Fruit fly (Drosophila melanogaster) whole organism, embryonic: ENCODE measurements around the gene BuGZ.

Experiments used
- Asciz ChIP-seq: fragments of 200-800 bp; sonication (Bioruptor generic); optimal IDR thresholded peaks from 2 replicates; lab custom pipeline; 2017; ENCODE audit warnings: missing biosample characterization, mild to moderate bottlenecking, missing genetic modification characterization, missing genetic modification reagents
- Blimp-1 ChIP-seq: fragments of 200-800 bp; sonication (Bioruptor generic); optimal IDR thresholded peaks from 3 replicates; lab custom pipeline; 2018; ENCODE audit warnings: missing biosample characterization, missing genetic modification characterization, mild to moderate bottlenecking, moderate library complexity, missing genetic modification reagents
- CG11247 ChIP-seq: fragments of 200-800 bp; sonication (Bioruptor generic); IDR thresholded peaks from 2 replicates; pipeline ENCODE4 v1.3.6; 2022; ENCODE audit warnings: missing biosample characterization, missing genetic modification characterization
- CG12391 ChIP-seq: fragments of 200-800 bp; sonication (Bioruptor generic); optimal IDR thresholded peaks from 3 replicates; lab custom pipeline; 2018; ENCODE audit warnings: missing biosample characterization, mild to moderate bottlenecking, missing genetic modification characterization, moderate library complexity
- CG13894 ChIP-seq: fragments of 200-800 bp; sonication (Bioruptor generic); optimal IDR thresholded peaks from 3 replicates; lab custom pipeline; 2018; ENCODE audit warnings: missing biosample characterization, mild to moderate bottlenecking, missing genetic modification characterization, moderate library complexity
- CG14860 ChIP-seq: fragments of 200-800 bp; sonication (Bioruptor generic); IDR thresholded peaks from 3 replicates; pipeline ENCODE4 v1.3.6; 2022; ENCODE audit warnings: missing biosample characterization, missing genetic modification characterization; ENCODE audit not compliant: partially characterized antibody
- CG15073 ChIP-seq: fragments of 200-800 bp; sonication (Bioruptor generic); optimal IDR thresholded peaks from 2 replicates; lab custom pipeline; 2016; ENCODE audit warnings: missing biosample characterization, missing genetic modification characterization
- CG15269 ChIP-seq: fragments of 200-800 bp; sonication (Bioruptor generic); optimal IDR thresholded peaks from 2 replicates; lab custom pipeline; 2018; ENCODE audit warnings: missing biosample characterization, mild to moderate bottlenecking, missing genetic modification characterization, moderate library complexity
- CG15514 ChIP-seq: fragments of 200-800 bp; sonication (Bioruptor generic); optimal IDR thresholded peaks from 3 replicates; lab custom pipeline; 2017; ENCODE audit warnings: missing biosample characterization, missing genetic modification characterization, mild to moderate bottlenecking, moderate library complexity, missing genetic modification reagents
- CG17912 ChIP-seq: fragments of 200-800 bp; sonication (Bioruptor generic); optimal IDR thresholded peaks from 2 replicates; lab custom pipeline; 2018; ENCODE audit warnings: missing biosample characterization, mild to moderate bottlenecking, missing genetic modification characterization
- CG30020 ChIP-seq: fragments of 200-800 bp; optimal IDR thresholded peaks from 2 replicates; lab custom pipeline; 2019; ENCODE audit warnings: missing biosample characterization, mild to moderate bottlenecking, missing genetic modification characterization, moderate library complexity
- CG3163 ChIP-seq: fragments of 200-800 bp; sonication (Bioruptor generic); optimal IDR thresholded peaks from 3 replicates; lab custom pipeline; 2016; ENCODE audit warnings: missing biosample characterization, missing genetic modification characterization
- CG3726 ChIP-seq: fragments of 200-800 bp; sonication (Bioruptor generic); IDR thresholded peaks from 3 replicates; pipeline ENCODE4, ENCODE4 v1.3.6; 2022; ENCODE audit warnings: missing biosample characterization, missing genetic modification characterization
- CG3995 ChIP-seq: fragments of 200-800 bp; sonication (Bioruptor generic); optimal IDR thresholded peaks from 3 replicates; lab custom pipeline; 2016; ENCODE audit warnings: missing biosample characterization, missing genetic modification characterization
- CG43689 ChIP-seq: fragments of 200-800 bp; sonication (Bioruptor generic); IDR thresholded peaks from 2 replicates; pipeline ENCODE4 v1.3.6; 2022; ENCODE audit warnings: missing biosample characterization, missing genetic modification characterization
- CG4404 ChIP-seq: fragments of 200-800 bp; sonication (Bioruptor generic); IDR thresholded peaks from 2 replicates; pipeline ENCODE4 v1.3.6; 2022; ENCODE audit warnings: missing biosample characterization, missing genetic modification characterization
- CG4730 ChIP-seq: fragments of 200-800 bp; sonication (Bioruptor generic); IDR thresholded peaks from 2 replicates; pipeline ENCODE4 v1.3.6; 2022; ENCODE audit warnings: missing biosample characterization, missing genetic modification characterization
- CG5953 ChIP-seq: fragments of 200-800 bp; sonication (Bioruptor generic); IDR thresholded peaks from 2 replicates; pipeline ENCODE4 v1.3.6; 2022; ENCODE audit warnings: missing biosample characterization, missing genetic modification characterization
- CG6765 ChIP-seq: fragments of 200-800 bp; sonication (Bioruptor generic); optimal IDR thresholded peaks from 3 replicates; lab custom pipeline; 2017; ENCODE audit warnings: missing biosample characterization, mild to moderate bottlenecking, missing genetic modification characterization
- CG7987 ChIP-seq: fragments of 200-800 bp; sonication (Bioruptor generic); optimal IDR thresholded peaks from 2 replicates; lab custom pipeline; 2018; ENCODE audit warnings: missing biosample characterization, mild to moderate bottlenecking, missing genetic modification characterization, moderate library complexity
- CG8089 ChIP-seq: fragments of 200-800 bp; sonication (Bioruptor generic); optimal IDR thresholded peaks from 3 replicates; lab custom pipeline; 2016; ENCODE audit warnings: missing biosample characterization, missing genetic modification characterization
- CG8765 ChIP-seq: fragments of 200-800 bp; sonication (Bioruptor generic); IDR thresholded peaks from 2 replicates; pipeline ENCODE4 v1.3.6; 2022; ENCODE audit warnings: missing biosample characterization, missing genetic modification characterization
- CG8944 ChIP-seq: fragments of 200-800 bp; sonication (Bioruptor generic); optimal IDR thresholded peaks from 3 replicates; lab custom pipeline; 2016; ENCODE audit warnings: missing biosample characterization, missing genetic modification characterization
- CG9876 ChIP-seq: fragments of 200-800 bp; sonication (Bioruptor generic); optimal IDR thresholded peaks from 2 replicates; lab custom pipeline; 2016; ENCODE audit warnings: missing biosample characterization, missing genetic modification characterization
- D ChIP-seq, 2 experiments: fragments of 200-800 bp in 1 of 2; fragments of >200 bp in 1 of 2; sonication (Bioruptor generic) in 1 of 2; optimal IDR thresholded peaks; 2 replicates in 1 of 2; 3 replicates in 1 of 2; lab custom pipeline; 2017; ENCODE audit warnings: mild to moderate bottlenecking in 1 of 2, missing biosample characterization in 1 of 2, missing genetic modification characterization in 1 of 2, missing genetic modification reagents in 1 of 2
- D19B ChIP-seq: fragments of 200-800 bp; sonication (Bioruptor generic); optimal IDR thresholded peaks from 2 replicates; lab custom pipeline; 2017; ENCODE audit warnings: missing biosample characterization, mild to moderate bottlenecking, missing genetic modification characterization
- E2f1 ChIP-seq: fragments of 200-800 bp; sonication (Bioruptor generic); IDR thresholded peaks from 2 replicates; pipeline ENCODE4 v1.3.6; 2022; ENCODE audit warnings: missing biosample characterization, missing genetic modification characterization
- ERR ChIP-seq: fragments of 200-800 bp; sonication (Bioruptor generic); optimal IDR thresholded peaks from 2 replicates; lab custom pipeline; 2016; ENCODE audit warnings: missing biosample characterization, missing genetic modification characterization
- Fer1 ChIP-seq: fragments of 200-800 bp; sonication (Bioruptor generic); optimal IDR thresholded peaks from 2 replicates; lab custom pipeline; 2017; ENCODE audit warnings: missing biosample characterization, mild to moderate bottlenecking, missing genetic modification characterization
- Lim3 ChIP-seq: fragments of 200-800 bp; sonication (Bioruptor generic); IDR thresholded peaks from 2 replicates; pipeline ENCODE4 v1.3.6; 2022; ENCODE audit warnings: missing biosample characterization, missing genetic modification characterization
- Mad ChIP-seq: fragments of 200-800 bp; sonication (Bioruptor generic); optimal IDR thresholded peaks from 2 replicates; lab custom pipeline; 2016; ENCODE audit warnings: missing biosample characterization, missing genetic modification characterization
- NC2α ChIP-seq: fragments of 200-800 bp; sonication (Bioruptor generic); optimal IDR thresholded peaks from 2 replicates; lab custom pipeline; 2016; ENCODE audit warnings: missing biosample characterization, missing genetic modification characterization
- Sin3A ChIP-seq: fragments of >200 bp; optimal IDR thresholded peaks from 2 replicates; lab custom pipeline; 2018
- amos ChIP-seq: fragments of 200-800 bp; sonication (Bioruptor generic); IDR thresholded peaks from 2 replicates; pipeline ENCODE4 v1.3.6; 2022; ENCODE audit warnings: missing biosample characterization, missing genetic modification characterization; ENCODE audit not compliant: partially characterized antibody
- bab2 ChIP-seq: fragments of 200-800 bp; sonication (Bioruptor generic); optimal IDR thresholded peaks from 2 replicates; lab custom pipeline; 2016; ENCODE audit warnings: missing biosample characterization, missing genetic modification characterization
- caup ChIP-seq: fragments of 200-800 bp; sonication (Bioruptor generic); optimal IDR thresholded peaks from 3 replicates; lab custom pipeline; 2017; ENCODE audit warnings: missing biosample characterization, mild to moderate bottlenecking, missing genetic modification characterization, moderate library complexity; ENCODE audit not compliant: severe bottlenecking
- ci ChIP-seq: fragments of 200-800 bp; sonication (Bioruptor generic); IDR thresholded peaks from 3 replicates; pipeline ENCODE4 v1.3.6; 2022; ENCODE audit warnings: missing biosample characterization, missing genetic modification characterization
- corto ChIP-seq: fragments of 200-800 bp; sonication (Bioruptor generic); optimal IDR thresholded peaks from 2 replicates; lab custom pipeline; 2016; ENCODE audit warnings: missing biosample characterization, mild to moderate bottlenecking, missing genetic modification characterization, moderate library complexity
- da ChIP-seq: fragments of 200-800 bp; sonication (Bioruptor generic); optimal IDR thresholded peaks from 2 replicates; lab custom pipeline; 2016; ENCODE audit warnings: missing biosample characterization, missing genetic modification characterization
- dpn ChIP-seq, 2 experiments: fragments of 200-800 bp; sonication (Bioruptor generic); optimal IDR thresholded peaks; 3 replicates each; lab custom pipeline; 2016; ENCODE audit warnings: missing biosample characterization in 2 of 2, missing genetic modification characterization in 2 of 2
- fru ChIP-seq: fragments of >200 bp; optimal IDR thresholded peaks from 2 replicates; lab custom pipeline; 2017
- gsb-n ChIP-seq: fragments of 200-800 bp; sonication (Bioruptor generic); optimal IDR thresholded peaks from 3 replicates; lab custom pipeline; 2018; ENCODE audit warnings: missing biosample characterization, mild to moderate bottlenecking, missing genetic modification characterization
- gt ChIP-seq: fragments of 200-800 bp; sonication (Bioruptor generic); IDR thresholded peaks from 2 replicates; pipeline ENCODE4 v1.3.6; 2022; ENCODE audit warnings: missing biosample characterization, missing genetic modification characterization
- lab ChIP-seq: fragments of 200-800 bp; sonication (Bioruptor generic); optimal IDR thresholded peaks from 3 replicates; lab custom pipeline; 2017; ENCODE audit warnings: missing biosample characterization, missing genetic modification characterization, mild to moderate bottlenecking, moderate library complexity, missing genetic modification reagents
- odd ChIP-seq: fragments of 200-800 bp; sonication (Bioruptor generic); optimal IDR thresholded peaks from 2 replicates; lab custom pipeline; 2017; ENCODE audit warnings: missing biosample characterization, mild to moderate bottlenecking, missing genetic modification characterization
- stc ChIP-seq: fragments of 200-800 bp; sonication (Bioruptor generic); IDR thresholded peaks from 2 replicates; pipeline ENCODE4 v1.3.6; 2022; ENCODE audit warnings: missing biosample characterization, missing genetic modification characterization
- tgo ChIP-seq: fragments of 200-800 bp; sonication (Bioruptor generic); IDR thresholded peaks from 3 replicates; pipeline ENCODE4 v1.3.6; 2022; ENCODE audit warnings: missing biosample characterization, missing genetic modification characterization
- unc-4 ChIP-seq: fragments of 200-800 bp; sonication (Bioruptor generic); IDR thresholded peaks from 2 replicates; pipeline ENCODE4 v1.3.6; 2022; ENCODE audit warnings: missing biosample characterization, missing genetic modification characterization; ENCODE audit not compliant: partially characterized antibody

BuGZ gene

DNA sequence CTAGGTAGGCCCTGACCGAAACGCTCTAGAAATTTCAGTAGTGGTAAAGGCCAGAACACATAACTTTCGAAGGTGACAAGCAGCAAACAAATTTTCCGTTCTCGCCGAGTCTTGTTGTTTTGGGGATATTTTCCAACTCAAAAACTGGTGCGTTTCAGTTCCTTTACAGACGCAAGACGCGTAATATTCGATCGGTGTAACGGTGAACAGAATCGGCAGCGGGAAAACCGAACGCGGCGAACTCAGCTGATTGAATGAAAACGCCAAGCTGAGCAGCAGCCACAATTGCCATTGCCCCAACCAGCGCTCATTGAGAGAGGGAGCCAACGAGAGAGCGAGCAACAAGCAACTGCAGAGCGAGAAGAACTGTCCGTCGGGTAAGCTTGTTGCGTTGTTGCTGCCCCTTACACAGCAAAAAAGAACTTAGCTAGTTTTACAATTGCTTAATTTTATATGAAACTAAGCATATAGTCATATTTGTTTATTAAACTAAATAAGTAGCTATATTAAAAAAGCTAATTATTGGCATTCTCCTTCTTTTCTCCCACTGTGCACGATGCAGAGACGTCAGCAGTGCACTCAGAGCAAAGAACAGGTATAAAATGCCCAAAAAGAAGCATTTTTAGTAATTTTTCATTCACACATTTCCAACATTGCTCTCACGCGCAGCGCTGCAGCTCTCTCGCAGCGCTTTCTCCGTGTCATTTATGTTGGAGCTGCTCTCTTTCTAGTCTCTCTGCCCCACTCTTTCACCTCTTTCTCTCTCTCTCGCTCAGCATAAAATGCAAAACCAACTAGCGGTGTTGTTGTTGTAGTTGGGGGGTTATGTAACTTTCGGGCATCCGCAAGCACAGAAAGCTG, 27.1 kb upstream of the BuGZ start, which contains the start of the genes Cyt-c-d and CG31808 (continued):
- TF ChIP-seq dpn (GFP tag; optimal IDR thresholded peaks at IDR 0.05; lab: Kevin White, UChicago) (peak; percentile 95 to 97), caup (GFP tag; lab: Kevin White, UChicago) (peak; percentile 95), CG9876 (no peak), Asciz (GFP tag; lab: Kevin White, UChicago) (peak; percentile 98), lab (GFP tag; lab: Kevin White, UChicago) (peak; percentile 98), bab2 (GFP tag; lab: Kevin White, UChicago) (peak; percentile 92), CG13894 (tag; lab: Kevin White, UChicago) (peak; percentile 2), CG15269 (tag; lab: Kevin White, UChicago) (peak; percentile 98), gsb-n (tag; lab: Kevin White, UChicago) (peak; percentile 98), gt (peak; percentile 95), D (optimal IDR thresholded peaks at IDR 0.05; lab: Kevin White, UChicago) (no peak), D (GFP tag; optimal IDR thresholded peaks at IDR 0.05; lab: Kevin White, UChicago) (peak; percentile 97), CG8765 (GFP tag; lab: Robert Waterston, UW) (peak; percentile 83), CG14860 (GFP tag; lab: Robert Waterston, UW) (0 out of 3 replicates have a peak, but pooled peaks have one; percentile 12), CG8944 (GFP tag; lab: Kevin White, UChicago) (peak; percentile 90), CG12391 (tag; lab: Kevin White, UChicago) (peak; percentile 99), odd (peak; percentile 97), unc-4 (GFP tag; lab: Robert Waterston, UW) (no peak), Fer1 (peak; percentile 97), fru (lab: Kevin White, UChicago) (no peak), CG3995 (GFP tag; lab: Kevin White, UChicago) (peak; percentile 46), E2f1 (GFP tag; lab: Robert Waterston, UW) (peak; percentile 97), CG30020 (tag; lab: Kevin White, UChicago) (peak; percentile 81), CG17912 (GFP tag; lab: Kevin White, UChicago) (peak; percentile 75), CG3726 (GFP tag; lab: Robert Waterston, UW) (peak; percentile 95; the same call in 1 of the 3 replicates), CG43689 (GFP tag; lab: Robert Waterston, UW) (peak; percentile 97), CG6765 (peak; percentile 92), CG11247 (GFP tag; lab: Robert Waterston, UW) (peak; percentile 94), CG3163 (GFP tag; lab: Kevin White, UChicago) (peak; percentile 60), tgo (GFP tag; lab: Robert Waterston, UW) (peak; percentile 97), amos (GFP tag; lab: Robert Waterston, UW) (no peak; the same call in 1 of the 2 replicates), CG15073 (GFP tag; lab: Kevin White, UChicago) (peak; percentile 80), corto (GFP tag; lab: Kevin White, UChicago) (peak; percentile 89), Mad (GFP tag; lab: Kevin White, UChicago) (peak; percentile 94), ERR (peak; percentile 78), CG7987 (GFP tag; lab: Kevin White, UChicago) (peak; percentile 83), CG15514 (GFP tag; lab: Kevin White, UChicago) (peak; percentile 88), Lim3 (GFP tag; lab: Robert Waterston, UW) (peak; percentile 87), NC2α (peak; percentile 86), da (GFP tag; lab: Kevin White, UChicago) (peak; percentile 87), CG8089 (GFP tag; lab: Kevin White, UChicago) (peak; percentile 87), CG4404 (GFP tag; lab: Robert Waterston, UW) (peak; percentile 87), CG4730 (GFP tag; lab: Robert Waterston, UW) (peak; percentile 96), stc (peak; percentile 98), CG5953 (GFP tag; lab: Robert Waterston, UW) (peak; percentile 96), ci (GFP tag; lab: Robert Waterston, UW) (peak; percentile 99), Sin3A (no peak), Blimp-1 (GFP tag; lab: Kevin White, UChicago) (peak; percentile 97), D19B (GFP tag; lab: Kevin White, UChicago) (peak; percentile 78)
